Fruit fly (Drosophila melanogaster) whole organism, embryonic: ENCODE data around the gene CG10803.
A peak's percentile ranks its signal among the peaks of the same experiment; 100 is the strongest.

Experiments used
- Atf6 ChIP-seq: fragments of 200-800 bp; sonication (Bioruptor generic); IDR thresholded peaks from 2 replicates; pipeline ENCODE4 v1.3.6; 2022; ENCODE audit warnings: missing biosample characterization, missing genetic modification characterization
- Blimp-1 ChIP-seq: fragments of 200-800 bp; sonication (Bioruptor generic); optimal IDR thresholded peaks from 3 replicates; lab custom pipeline; 2018; ENCODE audit warnings: missing biosample characterization, missing genetic modification characterization, mild to moderate bottlenecking, moderate library complexity, missing genetic modification reagents
- CG10321 ChIP-seq: fragments of 200-800 bp; sonication (Bioruptor generic); IDR thresholded peaks from 2 replicates; pipeline ENCODE4 v1.3.6; 2022; ENCODE audit warnings: missing biosample characterization, missing genetic modification characterization
- CG10979 ChIP-seq: fragments of 200-800 bp; sonication (Bioruptor generic); optimal IDR thresholded peaks from 2 replicates; lab custom pipeline; 2018; ENCODE audit warnings: missing biosample characterization, mild to moderate bottlenecking, missing genetic modification characterization, moderate library complexity
- CG11560 ChIP-seq: fragments of 200-800 bp; sonication (Bioruptor generic); IDR thresholded peaks from 3 replicates; pipeline ENCODE4 v1.3.6; 2022; ENCODE audit warnings: missing biosample characterization, missing genetic modification characterization
- CG11695 ChIP-seq: fragments of 200-800 bp; sonication (Bioruptor generic); IDR thresholded peaks from 3 replicates; pipeline ENCODE4 v1.3.6; 2022; ENCODE audit warnings: missing biosample characterization, missing genetic modification characterization
- CG14014 ChIP-seq: fragments of 200-800 bp; sonication (Bioruptor generic); IDR thresholded peaks from 2 replicates; pipeline ENCODE4 v1.3.6; 2022; ENCODE audit warnings: missing biosample characterization, missing genetic modification characterization
- CG1529 ChIP-seq: fragments of 200-800 bp; sonication (Bioruptor generic); optimal IDR thresholded peaks from 3 replicates; lab custom pipeline; 2018; ENCODE audit warnings: missing biosample characterization, missing genetic modification characterization
- CG15514 ChIP-seq: fragments of 200-800 bp; sonication (Bioruptor generic); optimal IDR thresholded peaks from 3 replicates; lab custom pipeline; 2017; ENCODE audit warnings: missing biosample characterization, missing genetic modification characterization, mild to moderate bottlenecking, moderate library complexity, missing genetic modification reagents
- CG17359 ChIP-seq: fragments of 200-800 bp; sonication (Bioruptor generic); optimal IDR thresholded peaks from 3 replicates; lab custom pipeline; 2018; ENCODE audit warnings: missing biosample characterization, mild to moderate bottlenecking, missing genetic modification characterization, moderate library complexity
- CG17385 ChIP-seq: fragments of 200-800 bp; sonication (Bioruptor generic); optimal IDR thresholded peaks from 3 replicates; lab custom pipeline; 2018; ENCODE audit warnings: missing biosample characterization, mild to moderate bottlenecking, missing genetic modification characterization
- CG2199 ChIP-seq: fragments of 200-800 bp; sonication (Bioruptor generic); IDR thresholded peaks from 3 replicates; pipeline ENCODE4 v1.3.6; 2022; ENCODE audit warnings: missing biosample characterization, missing genetic modification characterization
- CG31224 ChIP-seq: fragments of 200-800 bp; sonication (Bioruptor generic); IDR thresholded peaks from 2 replicates; pipeline ENCODE4 v1.3.6; 2022; ENCODE audit warnings: missing biosample characterization, missing genetic modification characterization
- CG34376 ChIP-seq: fragments of 200-800 bp; sonication (Bioruptor generic); optimal IDR thresholded peaks from 2 replicates; lab custom pipeline; 2018; ENCODE audit warnings: missing biosample characterization, mild to moderate bottlenecking, missing genetic modification characterization
- CG42726 ChIP-seq: fragments of 200-800 bp; sonication (Bioruptor generic); IDR thresholded peaks from 2 replicates; pipeline ENCODE4 v1.3.6; 2022; ENCODE audit warnings: missing biosample characterization, missing genetic modification characterization; ENCODE audit not compliant: partially characterized antibody
- CG4424 ChIP-seq: fragments of 200-800 bp; sonication (Bioruptor generic); optimal IDR thresholded peaks from 3 replicates; lab custom pipeline; 2016; ENCODE audit warnings: missing biosample characterization, missing genetic modification characterization
- CG4820 ChIP-seq: fragments of 200-800 bp; sonication (Bioruptor generic); optimal IDR thresholded peaks from 3 replicates; lab custom pipeline; 2016; ENCODE audit warnings: missing biosample characterization, missing genetic modification characterization
- CG8388 ChIP-seq: fragments of 200-800 bp; sonication (Bioruptor generic); optimal IDR thresholded peaks from 2 replicates; lab custom pipeline; 2019; ENCODE audit warnings: missing biosample characterization, mild to moderate bottlenecking, missing genetic modification characterization, moderate library complexity
- CG9437 ChIP-seq: fragments of 200-800 bp; sonication (Bioruptor generic); optimal IDR thresholded peaks from 2 replicates; lab custom pipeline; 2018; ENCODE audit warnings: missing biosample characterization, mild to moderate bottlenecking, missing genetic modification characterization
- CTCF ChIP-seq: fragments of 200-800 bp; sonication (Bioruptor generic); optimal IDR thresholded peaks from 2 replicates; lab custom pipeline; 2017; ENCODE audit warnings: missing biosample characterization, mild to moderate bottlenecking, missing genetic modification characterization, moderate library complexity
- Dip2 ChIP-seq: fragments of 200-800 bp; sonication (Bioruptor generic); IDR thresholded peaks from 2 replicates; pipeline ENCODE4 v1.3.6; 2022; ENCODE audit warnings: missing biosample characterization, missing genetic modification characterization
- E2f1 ChIP-seq: fragments of 200-800 bp; sonication (Bioruptor generic); IDR thresholded peaks from 2 replicates; pipeline ENCODE4 v1.3.6; 2022; ENCODE audit warnings: missing biosample characterization, missing genetic modification characterization
- ERR ChIP-seq: fragments of 200-800 bp; sonication (Bioruptor generic); optimal IDR thresholded peaks from 2 replicates; lab custom pipeline; 2016; ENCODE audit warnings: missing biosample characterization, missing genetic modification characterization
- H2.0 ChIP-seq: fragments of 200-800 bp; sonication (Bioruptor generic); IDR thresholded peaks from 2 replicates; pipeline ENCODE4 v1.3.6; 2022; ENCODE audit warnings: missing biosample characterization, missing genetic modification characterization
- Hmx ChIP-seq: fragments of 200-800 bp; sonication (Bioruptor generic); optimal IDR thresholded peaks from 2 replicates; lab custom pipeline; 2016; ENCODE audit warnings: missing biosample characterization, missing genetic modification characterization
- Hr3 ChIP-seq: fragments of 200-800 bp; sonication (Bioruptor generic); optimal IDR thresholded peaks from 3 replicates; lab custom pipeline; 2016; ENCODE audit warnings: missing biosample characterization, missing genetic modification characterization
- Hr51 ChIP-seq, 2 experiments: fragments of 200-800 bp; sonication (Bioruptor generic); optimal IDR thresholded peaks; 2 replicates in 1 of 2; 3 replicates in 1 of 2; lab custom pipeline; 2016 to 2018; ENCODE audit warnings: missing biosample characterization in 2 of 2, missing genetic modification characterization in 2 of 2, mild to moderate bottlenecking in 1 of 2, moderate library complexity in 1 of 2
- Lhr ChIP-seq: fragments of 200-800 bp; sonication (Bioruptor generic); optimal IDR thresholded peaks from 3 replicates; lab custom pipeline; 2017; ENCODE audit warnings: mild to moderate bottlenecking, missing biosample characterization, missing genetic modification reagents, missing genetic modification characterization
- Med ChIP-seq: fragments of 200-800 bp; sonication (Bioruptor generic); peaks from one replicate; lab custom pipeline; 2016; ENCODE audit warnings: missing biosample characterization, missing genetic modification characterization, mild to moderate bottlenecking, inconsistent platforms, moderate library complexity
- Optix ChIP-seq: fragments of 200-800 bp; sonication (Bioruptor generic); IDR thresholded peaks from 3 replicates; pipeline ENCODE4 v1.3.6; 2022; ENCODE audit warnings: missing biosample characterization, missing genetic modification characterization
- Rfx ChIP-seq: fragments of 200-800 bp; sonication (Bioruptor generic); IDR thresholded peaks from 2 replicates; pipeline ENCODE4 v1.3.6; 2022; ENCODE audit warnings: missing biosample characterization, missing genetic modification characterization
- Scr ChIP-seq: fragments of 200-800 bp; sonication (Bioruptor generic); IDR thresholded peaks from 2 replicates; pipeline ENCODE4 v1.3.6; 2022; ENCODE audit warnings: missing biosample characterization, missing genetic modification characterization; ENCODE audit not compliant: partially characterized antibody
- Sox100B ChIP-seq: fragments of 200-800 bp; sonication (Bioruptor generic); optimal IDR thresholded peaks from 3 replicates; lab custom pipeline; 2018; ENCODE audit warnings: missing biosample characterization, mild to moderate bottlenecking, missing genetic modification characterization
- TFAM ChIP-seq: fragments of 200-800 bp; sonication (Bioruptor generic); optimal IDR thresholded peaks from 2 replicates; lab custom pipeline; 2017; ENCODE audit warnings: missing biosample characterization, missing genetic modification characterization, inconsistent platforms
- amos ChIP-seq: fragments of 200-800 bp; sonication (Bioruptor generic); IDR thresholded peaks from 2 replicates; pipeline ENCODE4 v1.3.6; 2022; ENCODE audit warnings: missing biosample characterization, missing genetic modification characterization; ENCODE audit not compliant: partially characterized antibody
- chm ChIP-seq: fragments of 200-800 bp; sonication (Bioruptor generic); IDR thresholded peaks from 2 replicates; pipeline ENCODE4 v1.3.6; 2022; ENCODE audit warnings: missing biosample characterization, missing genetic modification characterization
- ci ChIP-seq: fragments of 200-800 bp; sonication (Bioruptor generic); IDR thresholded peaks from 3 replicates; pipeline ENCODE4 v1.3.6; 2022; ENCODE audit warnings: missing biosample characterization, missing genetic modification characterization
- dpn ChIP-seq, 2 experiments: fragments of 200-800 bp; sonication (Bioruptor generic); optimal IDR thresholded peaks; 3 replicates each; lab custom pipeline; 2016; ENCODE audit warnings: missing biosample characterization in 2 of 2, missing genetic modification characterization in 2 of 2
- esg ChIP-seq: fragments of 200-800 bp; sonication (Bioruptor generic); conservative IDR thresholded peaks from 2 replicates; pipeline ENCODE4 v1.3.6; 2022; ENCODE audit warnings: missing biosample characterization, missing genetic modification characterization
- eyg ChIP-seq: fragments of 200-800 bp; sonication (Bioruptor generic); optimal IDR thresholded peaks from 3 replicates; lab custom pipeline; 2016; ENCODE audit warnings: missing biosample characterization, missing genetic modification characterization
- h ChIP-seq: fragments of >200 bp; optimal IDR thresholded peaks from 2 replicates; lab custom pipeline; 2017
- rib ChIP-seq: fragments of 200-800 bp; sonication (Bioruptor generic); IDR thresholded peaks from 2 replicates; pipeline ENCODE4 v1.3.6; 2022; ENCODE audit warnings: missing biosample characterization, missing genetic modification characterization
- row ChIP-seq: fragments of 200-800 bp; sonication (Bioruptor generic); IDR thresholded peaks from 3 replicates; pipeline ENCODE4 v1.3.6; 2022; ENCODE audit warnings: missing biosample characterization, missing genetic modification characterization
- sens ChIP-seq: fragments of 200-800 bp; sonication (Bioruptor generic); peaks from one replicate; lab custom pipeline; 2016; ENCODE audit warnings: missing biosample characterization, missing genetic modification characterization
- sob ChIP-seq: fragments of 200-800 bp; sonication (Bioruptor generic); IDR thresholded peaks from 2 replicates; pipeline ENCODE4 v1.3.6; 2022; ENCODE audit warnings: missing biosample characterization, missing genetic modification characterization
- stwl ChIP-seq: fragments of 200-800 bp; sonication (Bioruptor generic); optimal IDR thresholded peaks from 3 replicates; lab custom pipeline; 2018; ENCODE audit warnings: missing biosample characterization, mild to moderate bottlenecking, missing genetic modification characterization, moderate library complexity
- trem ChIP-seq: fragments of 200-800 bp; optimal IDR thresholded peaks from 3 replicates; lab custom pipeline; 2019; ENCODE audit warnings: missing biosample characterization, mild to moderate bottlenecking, missing genetic modification characterization, moderate library complexity
- ttk ChIP-seq: fragments of 200-800 bp; sonication (Bioruptor generic); IDR thresholded peaks from 2 replicates; pipeline ENCODE4 v2.1.2; 2022; ENCODE audit warnings: missing biosample characterization, missing genetic modification characterization
- unc-4 ChIP-seq: fragments of 200-800 bp; sonication (Bioruptor generic); IDR thresholded peaks from 2 replicates; pipeline ENCODE4 v1.3.6; 2022; ENCODE audit warnings: missing biosample characterization, missing genetic modification characterization; ENCODE audit not compliant: partially characterized antibody

Gene CG10803

DNA sequence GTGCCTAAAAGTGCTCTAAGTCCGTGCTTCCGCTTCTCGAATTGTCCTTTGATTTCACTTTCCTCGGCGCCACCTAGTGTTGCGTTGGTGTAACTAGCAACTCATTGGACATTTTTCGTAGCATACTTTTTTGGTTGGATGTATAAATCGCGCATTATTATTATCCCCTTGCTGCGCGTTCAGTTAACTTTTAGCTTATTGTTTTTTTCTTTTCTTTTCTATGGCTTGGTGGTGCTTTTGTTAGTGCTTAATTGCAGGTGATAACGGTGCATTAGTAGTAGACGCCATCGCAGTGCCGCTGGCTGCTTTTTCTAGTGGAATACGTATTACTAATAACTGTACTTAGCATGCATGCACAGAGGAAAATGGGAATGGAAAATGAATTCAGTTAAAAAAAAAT is 4.4 kb upstream of the CG10803 start:
- no peak for TF ChIP-seq ttk
- TF ChIP-seq CG10979 (tag; lab: Kevin White, UChicago), result peak; percentile 99
- TF ChIP-seq esg, result no peak
- no peak for TF ChIP-seq trem (tag; lab: Kevin White, UChicago)
- TF ChIP-seq Hmx (GFP tag; lab: Kevin White, UChicago), result no peak
- TF ChIP-seq rib (GFP tag; lab: Robert Waterston, UW), result 0 out of 2 replicates have a peak, but pooled peaks have one; percentile 12
- 0 out of 2 replicates have a peak, but pooled peaks have one; percentile 8 for TF ChIP-seq CG42726 (GFP tag; lab: Robert Waterston, UW)
- TF ChIP-seq unc-4, result no peak
- peak; percentile 9 for TF ChIP-seq Lhr (GFP tag; lab: Kevin White, UChicago)
- TF ChIP-seq Med (GFP tag; lab: Kevin White, UChicago), result peak; percentile 14
- TF ChIP-seq Rfx (GFP tag; lab: Robert Waterston, UW), result 0 out of 2 replicates have a peak, but pooled peaks have one; percentile 15
- peak; percentile 29; the same call in 1 of the 2 replicates for TF ChIP-seq amos (GFP tag; lab: Robert Waterston, UW)
- TF ChIP-seq ERR (GFP tag; lab: Kevin White, UChicago), result no peak
- peak; percentile 17 for TF ChIP-seq CG8388 (GFP tag; lab: Kevin White, UChicago)
- TF ChIP-seq Hr51 (GFP tag; optimal IDR thresholded peaks at IDR 0.05; lab: Kevin White, UChicago), result peak in 1 of 2 experiments; percentile 8
- TF ChIP-seq CG9437 (GFP tag; lab: Kevin White, UChicago), result peak; percentile 88
- TF ChIP-seq sens (GFP tag; lab: Kevin White, UChicago), result peak; percentile 14
- peak; percentile 15; the same call in 1 of the 2 replicates for TF ChIP-seq E2f1 (GFP tag; lab: Robert Waterston, UW)
- peak; percentile 82 for TF ChIP-seq Dip2 (GFP tag; lab: Robert Waterston, UW)
- TF ChIP-seq h (lab: Kevin White, UChicago), result no peak
- TF ChIP-seq Sox100B (GFP tag; lab: Kevin White, UChicago), result peak; percentile 7
- TF ChIP-seq sob (GFP tag; lab: Robert Waterston, UW), result no peak
- peak; percentile 12 for TF ChIP-seq CG15514
- peak; percentile 84; the same call in 2 of the 3 replicates for TF ChIP-seq CG2199
- peak; percentile 19 for TF ChIP-seq CG17359 (tag; lab: Kevin White, UChicago)
- TF ChIP-seq Blimp-1 (GFP tag; lab: Kevin White, UChicago), result peak; percentile 15
- TF ChIP-seq ci (GFP tag; lab: Robert Waterston, UW), result peak; percentile 45; the same call in 1 of the 3 replicates
- no peak for TF ChIP-seq CG10321 (GFP tag; lab: Robert Waterston, UW)
- TF ChIP-seq CG17385 (GFP tag; lab: Kevin White, UChicago), result no peak
- peak; percentile 44 for TF ChIP-seq stwl (tag; lab: Kevin White, UChicago)
- no peak for TF ChIP-seq Hr3 (GFP tag; lab: Kevin White, UChicago)
- TF ChIP-seq row (GFP tag; lab: Robert Waterston, UW), result 0 out of 3 replicates have a peak, but pooled peaks have one; percentile 5
- 0 out of 2 replicates have a peak, but pooled peaks have one; percentile 26 for TF ChIP-seq chm (GFP tag; lab: Robert Waterston, UW)
- peak; percentile 94 for TF ChIP-seq CTCF (GFP tag; lab: Kevin White, UChicago)
- TF ChIP-seq, all 482 proteins: peak for 23

DNA sequence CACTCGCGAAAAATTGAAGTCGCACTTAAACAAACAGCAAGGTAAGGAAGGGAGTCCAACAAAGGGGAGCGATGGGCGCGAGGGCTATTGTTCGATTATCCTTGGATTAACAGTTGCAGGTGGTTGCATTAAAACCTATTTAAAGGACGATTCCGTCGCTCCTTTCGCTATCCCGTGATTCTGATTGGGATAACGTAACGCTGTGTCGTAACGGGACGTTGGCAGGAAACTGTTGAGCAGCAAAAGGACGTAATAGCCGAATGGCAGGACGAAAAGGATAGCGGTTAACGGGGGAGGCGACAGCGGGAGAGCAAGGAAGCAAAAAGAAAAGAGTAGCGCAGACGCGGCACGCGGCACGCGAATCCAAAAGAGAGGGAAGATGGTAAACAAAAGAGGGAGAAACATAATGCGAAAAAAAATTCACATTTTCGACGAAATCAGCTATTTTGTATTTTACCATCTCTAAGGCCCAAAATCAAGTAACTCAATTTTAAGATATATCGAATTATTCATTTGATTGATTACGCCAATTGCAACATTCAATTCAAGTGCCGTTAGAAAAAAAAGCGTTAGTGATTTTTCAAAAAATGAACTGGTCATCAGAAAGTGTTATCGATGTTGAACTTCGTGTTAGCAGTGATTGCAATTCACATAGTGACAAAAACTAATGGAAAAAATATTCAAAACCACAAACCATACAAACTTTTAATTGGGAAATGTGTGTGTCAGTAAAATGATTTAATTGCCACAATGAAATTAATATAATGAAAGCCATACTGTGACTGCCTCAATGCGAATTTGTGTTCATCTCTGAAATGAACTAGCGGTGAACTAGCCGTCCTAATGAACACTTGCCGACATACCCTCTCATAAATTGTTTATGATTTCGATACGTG is 3.1 kb upstream of the CG10803 start, which contains the start of the genes CG10804 and CG10802:
Gene CG10804, minus strand, starts transcription at position 204 of the 896 bp plus-strand sequence.
Gene CG10802, plus strand, starts transcription at position 847 of the 896 bp plus-strand sequence.
- TF ChIP-seq Optix (GFP tag; lab: Robert Waterston, UW), result peak; percentile 68; the same call in 1 of the 3 replicates
- TF ChIP-seq TFAM (GFP tag; lab: Kevin White, UChicago), result no peak
- TF ChIP-seq CG11560 (tag; lab: Robert Waterston, UW), result peak; percentile 68; the same call in 2 of the 3 replicates
- no peak for TF ChIP-seq CG34376 (GFP tag; lab: Kevin White, UChicago)
- peak; percentile 56 for TF ChIP-seq Blimp-1 (GFP tag; lab: Kevin White, UChicago)
- peak; percentile 7 for TF ChIP-seq CG1529 (GFP tag; lab: Kevin White, UChicago)
- TF ChIP-seq Scr, result peak; percentile 80
- TF ChIP-seq Atf6 (GFP tag; lab: Robert Waterston, UW), result peak; percentile 81
- TF ChIP-seq H2.0 (GFP tag; lab: Robert Waterston, UW), result peak; percentile 74
- TF ChIP-seq dpn (GFP tag; optimal IDR thresholded peaks at IDR 0.05; lab: Kevin White, UChicago), result peak; percentile 79 to 82
- peak; percentile 72 for TF ChIP-seq CG4424 (GFP tag; lab: Kevin White, UChicago)
- peak; percentile 71 for TF ChIP-seq CG31224 (GFP tag; lab: Robert Waterston, UW)
- peak; percentile 68 for TF ChIP-seq CG4820
- peak; percentile 38 for TF ChIP-seq eyg (GFP tag; lab: Kevin White, UChicago)
- peak; percentile 82 for TF ChIP-seq CG14014 (GFP tag; lab: Robert Waterston, UW)
- TF ChIP-seq CG11695 (GFP tag; lab: Robert Waterston, UW), result peak; percentile 67; the same call in 2 of the 3 replicates
